Fruit fly (Drosophila melanogaster) whole organism, embryonic: ENCODE measurements around the gene CG43731.
A peak's percentile ranks its signal among the peaks of the same experiment; 100 is the strongest.

Experiments used
- Bgb ChIP-seq: fragments of 200-800 bp; sonication (Bioruptor generic); IDR thresholded peaks from 2 replicates; pipeline ENCODE4 v1.3.6; 2022; ENCODE audit warnings: missing biosample characterization, missing genetic modification characterization; ENCODE audit not compliant: partially characterized antibody
- CG11085 ChIP-seq: fragments of 200-800 bp; sonication (Bioruptor generic); IDR thresholded peaks from 2 replicates; pipeline ENCODE4 v1.3.6; 2022; ENCODE audit warnings: missing biosample characterization, missing genetic modification characterization
- CG11247 ChIP-seq: fragments of 200-800 bp; sonication (Bioruptor generic); IDR thresholded peaks from 2 replicates; pipeline ENCODE4 v1.3.6; 2022; ENCODE audit warnings: missing biosample characterization, missing genetic modification characterization
- CG11560 ChIP-seq: fragments of 200-800 bp; sonication (Bioruptor generic); IDR thresholded peaks from 3 replicates; pipeline ENCODE4 v1.3.6; 2022; ENCODE audit warnings: missing biosample characterization, missing genetic modification characterization
- CG1233 ChIP-seq: fragments of 200-800 bp; sonication (Bioruptor generic); optimal IDR thresholded peaks from 4 replicates; lab custom pipeline; 2018; ENCODE audit warnings: missing biosample characterization, mild to moderate bottlenecking, missing genetic modification characterization
- CG13296 ChIP-seq: fragments of 200-800 bp; sonication (Bioruptor generic); optimal IDR thresholded peaks from 3 replicates; lab custom pipeline; 2018; ENCODE audit warnings: missing biosample characterization, mild to moderate bottlenecking, missing genetic modification characterization
- CG14965 ChIP-seq: fragments of 200-800 bp; sonication (Bioruptor generic); optimal IDR thresholded peaks from 2 replicates; lab custom pipeline; 2016; ENCODE audit warnings: missing biosample characterization, missing genetic modification characterization, borderline replicate concordance
- CG15073 ChIP-seq: fragments of 200-800 bp; sonication (Bioruptor generic); optimal IDR thresholded peaks from 2 replicates; lab custom pipeline; 2016; ENCODE audit warnings: missing biosample characterization, missing genetic modification characterization
- CG15479 ChIP-seq: fragments of 200-800 bp; sonication (Bioruptor generic); optimal IDR thresholded peaks from 3 replicates; lab custom pipeline; 2019; ENCODE audit warnings: missing biosample characterization, mild to moderate bottlenecking, missing genetic modification characterization, moderate library complexity
- CG1602 ChIP-seq: fragments of 200-800 bp; sonication (Bioruptor generic); optimal IDR thresholded peaks from 3 replicates; lab custom pipeline; 2016; ENCODE audit warnings: missing biosample characterization, missing genetic modification characterization
- CG1603 ChIP-seq: fragments of 200-800 bp; sonication (Bioruptor generic); optimal IDR thresholded peaks from 2 replicates; lab custom pipeline; 2019; ENCODE audit warnings: missing biosample characterization, mild to moderate bottlenecking, missing genetic modification characterization, moderate library complexity
- CG2678 ChIP-seq: fragments of 200-800 bp; sonication (Bioruptor generic); optimal IDR thresholded peaks from 3 replicates; lab custom pipeline; 2019; ENCODE audit warnings: missing biosample characterization, mild to moderate bottlenecking, missing genetic modification characterization, moderate library complexity
- CG3065 ChIP-seq: fragments of 200-800 bp; sonication (Bioruptor generic); optimal IDR thresholded peaks from 2 replicates; lab custom pipeline; 2016; ENCODE audit warnings: missing biosample characterization, missing genetic modification characterization
- CG31441 ChIP-seq: fragments of 200-800 bp; sonication (Bioruptor generic); IDR thresholded peaks from 2 replicates; pipeline ENCODE4 v1.3.6; 2022; ENCODE audit warnings: missing biosample characterization, missing genetic modification characterization
- CG33557 ChIP-seq: fragments of 200-800 bp; sonication (Bioruptor generic); optimal IDR thresholded peaks from 2 replicates; lab custom pipeline; 2019; ENCODE audit warnings: missing biosample characterization, mild to moderate bottlenecking, missing genetic modification characterization, moderate library complexity
- CG7357 ChIP-seq: fragments of 200-800 bp; sonication (Bioruptor generic); IDR thresholded peaks from 3 replicates; pipeline ENCODE4 v1.3.6; 2022; ENCODE audit warnings: missing biosample characterization, missing genetic modification characterization
- CG7963 ChIP-seq: fragments of 200-800 bp; sonication (Bioruptor generic); IDR thresholded peaks from 3 replicates; pipeline ENCODE4 v1.3.6; 2022; ENCODE audit warnings: missing biosample characterization, missing genetic modification characterization; ENCODE audit not compliant: partially characterized antibody
- CG8388 ChIP-seq: fragments of 200-800 bp; sonication (Bioruptor generic); optimal IDR thresholded peaks from 2 replicates; lab custom pipeline; 2019; ENCODE audit warnings: missing biosample characterization, mild to moderate bottlenecking, missing genetic modification characterization, moderate library complexity
- CG8478 ChIP-seq: fragments of >200 bp; optimal IDR thresholded peaks from 2 replicates; lab custom pipeline; 2018
- CoRest ChIP-seq: fragments of 200-800 bp; sonication (Bioruptor generic); optimal IDR thresholded peaks from 3 replicates; lab custom pipeline; 2018; ENCODE audit warnings: missing biosample characterization, mild to moderate bottlenecking, missing genetic modification characterization, moderate library complexity
- D ChIP-seq, 2 experiments: fragments of 200-800 bp in 1 of 2; fragments of >200 bp in 1 of 2; sonication (Bioruptor generic) in 1 of 2; optimal IDR thresholded peaks; 2 replicates in 1 of 2; 3 replicates in 1 of 2; lab custom pipeline; 2017; ENCODE audit warnings: mild to moderate bottlenecking in 1 of 2, missing biosample characterization in 1 of 2, missing genetic modification characterization in 1 of 2, missing genetic modification reagents in 1 of 2
- E2f2 ChIP-seq: fragments of 200-800 bp; sonication (Bioruptor generic); IDR thresholded peaks from 2 replicates; pipeline ENCODE4 v1.3.6; 2022; ENCODE audit warnings: missing biosample characterization, missing genetic modification characterization
- ERR ChIP-seq: fragments of 200-800 bp; sonication (Bioruptor generic); optimal IDR thresholded peaks from 2 replicates; lab custom pipeline; 2016; ENCODE audit warnings: missing biosample characterization, missing genetic modification characterization
- Elba2 ChIP-seq: fragments of 200-800 bp; sonication (Bioruptor generic); optimal IDR thresholded peaks from 3 replicates; lab custom pipeline; 2016; ENCODE audit warnings: missing biosample characterization, missing genetic modification characterization
- Fer3 ChIP-seq: fragments of 200-800 bp; sonication (Bioruptor generic); optimal IDR thresholded peaks from 2 replicates; lab custom pipeline; 2018; ENCODE audit warnings: missing biosample characterization, mild to moderate bottlenecking, missing genetic modification characterization, moderate library complexity
- HmgD ChIP-seq: fragments of 200-800 bp; sonication (Bioruptor generic); optimal IDR thresholded peaks from 3 replicates; lab custom pipeline; 2016; ENCODE audit warnings: missing biosample characterization, missing genetic modification characterization
- Hmr ChIP-seq: fragments of 200-800 bp; sonication (Bioruptor generic); optimal IDR thresholded peaks from 3 replicates; lab custom pipeline; 2017; ENCODE audit warnings: mild to moderate bottlenecking, missing biosample characterization, missing genetic modification reagents, missing genetic modification characterization
- Oli ChIP-seq: fragments of 200-800 bp; sonication (Bioruptor generic); optimal IDR thresholded peaks from 2 replicates; lab custom pipeline; 2018; ENCODE audit warnings: missing biosample characterization, mild to moderate bottlenecking, missing genetic modification characterization, moderate library complexity
- Sin3A ChIP-seq: fragments of >200 bp; optimal IDR thresholded peaks from 2 replicates; lab custom pipeline; 2018
- Stat92E ChIP-seq, 3 experiments: fragments of >200 bp in 2 of 3; fragments of 200-800 bp in 1 of 3; sonication (Bioruptor generic) in 1 of 3; optimal IDR thresholded peaks; 2 replicates each; lab custom pipeline; 2017 to 2019; ENCODE audit warnings: missing biosample characterization in 3 of 3, missing genetic modification characterization in 3 of 3, mild to moderate bottlenecking in 1 of 3, moderate library complexity in 1 of 3
- Taf1 ChIP-seq: fragments of 200-800 bp; sonication (Bioruptor generic); IDR thresholded peaks from 2 replicates; pipeline ENCODE4 v1.3.6; 2022; ENCODE audit warnings: missing biosample characterization, missing genetic modification characterization
- aop ChIP-seq: fragments of 200-800 bp; sonication (Bioruptor generic); IDR thresholded peaks from 2 replicates; pipeline ENCODE4 v1.3.6; 2022; ENCODE audit warnings: missing biosample characterization, missing genetic modification characterization
- cad ChIP-seq: fragments of >200 bp; optimal IDR thresholded peaks from 2 replicates; lab custom pipeline; 2017; ENCODE audit warnings: missing biosample characterization, missing genetic modification characterization
- dysf ChIP-seq: fragments of 200-800 bp; sonication (Bioruptor generic); IDR thresholded peaks from 3 replicates; pipeline ENCODE4 v1.3.6; 2022; ENCODE audit warnings: missing biosample characterization, missing genetic modification characterization
- ewg ChIP-seq: fragments of 200-800 bp; sonication (Bioruptor generic); optimal IDR thresholded peaks from 3 replicates; lab custom pipeline; 2017; ENCODE audit warnings: mild to moderate bottlenecking, missing biosample characterization, missing genetic modification reagents, missing genetic modification characterization
- exex ChIP-seq: fragments of 200-800 bp; sonication (Bioruptor generic); optimal IDR thresholded peaks from 4 replicates; lab custom pipeline; 2018; ENCODE audit warnings: missing biosample characterization, mild to moderate bottlenecking, missing genetic modification characterization, moderate library complexity
- gsb ChIP-seq: fragments of 200-800 bp; sonication (Bioruptor generic); IDR thresholded peaks from 2 replicates; pipeline ENCODE4 v1.3.6; 2022; ENCODE audit warnings: missing biosample characterization, missing genetic modification characterization
- hb ChIP-seq: fragments of 200-800 bp; sonication (Bioruptor generic); IDR thresholded peaks from 3 replicates; pipeline ENCODE4 v1.3.6; 2022; ENCODE audit warnings: missing biosample characterization, missing genetic modification characterization; ENCODE audit not compliant: partially characterized antibody
- kay ChIP-seq: fragments of 200-800 bp; sonication (Bioruptor generic); optimal IDR thresholded peaks from 2 replicates; lab custom pipeline; 2016; ENCODE audit warnings: missing biosample characterization, missing genetic modification characterization
- kni ChIP-seq: fragments of 200-800 bp; sonication (Bioruptor generic); optimal IDR thresholded peaks from 3 replicates; lab custom pipeline; 2017; ENCODE audit warnings: mild to moderate bottlenecking, missing biosample characterization, missing genetic modification reagents, missing genetic modification characterization
- luna ChIP-seq: fragments of 200-800 bp; sonication (Bioruptor generic); optimal IDR thresholded peaks from 2 replicates; lab custom pipeline; 2016; ENCODE audit warnings: missing biosample characterization, missing genetic modification characterization
- pan ChIP-seq, 4 experiments: fragments of >200 bp in 3 of 4; fragments of 200-800 bp in 1 of 4; sonication (Bioruptor generic) in 1 of 4; optimal IDR thresholded peaks in 3 of 4; IDR thresholded peaks in 1 of 4; 2 replicates each; pipeline versions ENCODE4 v1.3.6 to Lab custom; 2017 to 2022; ENCODE audit warnings: missing biosample characterization in 2 of 4, missing genetic modification characterization in 2 of 4, mixed read lengths in 1 of 4
- pzg ChIP-seq: fragments of 200-800 bp; sonication (Bioruptor generic); optimal IDR thresholded peaks from 3 replicates; lab custom pipeline; 2018; ENCODE audit warnings: missing biosample characterization, mild to moderate bottlenecking, missing genetic modification characterization, moderate library complexity
- rib ChIP-seq: fragments of 200-800 bp; sonication (Bioruptor generic); IDR thresholded peaks from 2 replicates; pipeline ENCODE4 v1.3.6; 2022; ENCODE audit warnings: missing biosample characterization, missing genetic modification characterization
- sens ChIP-seq: fragments of 200-800 bp; sonication (Bioruptor generic); peaks from one replicate; lab custom pipeline; 2016; ENCODE audit warnings: missing biosample characterization, missing genetic modification characterization
- sob ChIP-seq: fragments of 200-800 bp; sonication (Bioruptor generic); IDR thresholded peaks from 2 replicates; pipeline ENCODE4 v1.3.6; 2022; ENCODE audit warnings: missing biosample characterization, missing genetic modification characterization
- trh ChIP-seq: fragments of 200-800 bp; sonication (Bioruptor generic); optimal IDR thresholded peaks from 2 replicates; lab custom pipeline; 2016; ENCODE audit warnings: missing biosample characterization, missing genetic modification characterization
- z ChIP-seq: fragments of 200-800 bp; sonication (Bioruptor generic); IDR thresholded peaks from 3 replicates; pipeline ENCODE4 v1.3.6; 2022; ENCODE audit warnings: missing biosample characterization, missing genetic modification characterization
- zen2 ChIP-seq: fragments of 200-800 bp; sonication (Bioruptor generic); IDR thresholded peaks from 3 replicates; pipeline ENCODE4 v1.3.6; 2022; ENCODE audit warnings: missing biosample characterization, missing genetic modification characterization; ENCODE audit not compliant: partially characterized antibody

The CG43731 gene

dm6 chr2L:19134814-19135523 is 33.1 kb downstream of the CG43731 start, which contains the start of gene Polr1D (continued):
- TF ChIP-seq CG8388 (GFP tag; lab: Kevin White, UChicago) (peak; percentile 33), dysf (GFP tag; lab: Robert Waterston, UW) (peak; percentile 21; the same call in 1 of the 3 replicates), Stat92E (GFP tag; optimal IDR thresholded peaks at IDR 0.05; lab: Kevin White, UChicago) (no peak), CG3065 (GFP tag; lab: Kevin White, UChicago) (no peak), z (peak; percentile 79), CG7963 (GFP tag; lab: Robert Waterston, UW) (no peak), CG7357 (GFP tag; lab: Robert Waterston, UW) (peak; percentile 54; the same call in 2 of the 3 replicates), CG14965 (GFP tag; lab: Kevin White, UChicago) (no peak), pan (optimal IDR thresholded peaks at IDR 0.05; lab: Kevin White, UChicago) (no peak), pan (GFP tag; optimal IDR thresholded peaks at IDR 0.05 in 1 of 2, IDR thresholded peaks at IDR 0.05 in 1 of 2) (no peak), Hmr (no peak), HmgD (GFP tag; lab: Kevin White, UChicago) (peak; percentile 26), CG31441 (GFP tag; lab: Robert Waterston, UW) (no peak), cad (GFP tag; lab: Kevin White, UChicago) (peak; percentile 79), CG15479 (GFP tag; lab: Kevin White, UChicago) (peak; percentile 78), Elba2 (GFP tag; lab: Kevin White, UChicago) (no peak), gsb (GFP tag; lab: Robert Waterston, UW) (no peak), Taf1 (GFP tag; lab: Robert Waterston, UW) (no peak), Oli (tag; lab: Kevin White, UChicago) (no peak), luna (no peak), rib (GFP tag; lab: Robert Waterston, UW) (peak; percentile 88), CG1603 (no peak), CG1602 (GFP tag; lab: Kevin White, UChicago) (peak; percentile 7), CG2678 (tag; lab: Kevin White, UChicago) (no peak), Bgb (no peak), CG13296 (GFP tag; lab: Kevin White, UChicago) (no peak), Sin3A (lab: Kevin White, UChicago) (no peak), CG8478 (lab: Kevin White, UChicago) (peak; percentile 82), D (optimal IDR thresholded peaks at IDR 0.05; lab: Kevin White, UChicago) (peak; percentile 91), D (GFP tag; optimal IDR thresholded peaks at IDR 0.05; lab: Kevin White, UChicago) (no peak), ERR (GFP tag; lab: Kevin White, UChicago) (no peak), trh (no peak), aop (GFP tag; lab: Robert Waterston, UW) (0 out of 2 replicates have a peak, but pooled peaks have one; percentile 6), sens (GFP tag; lab: Kevin White, UChicago) (peak; percentile 84), CoRest (peak; percentile 48), CG33557 (GFP tag; lab: Kevin White, UChicago) (peak; percentile 2), ewg (GFP tag; lab: Kevin White, UChicago) (no peak), E2f2 (GFP tag; lab: Robert Waterston, UW) (peak; percentile 11; the same call in 1 of the 2 replicates), kay (peak; percentile 85), CG1233 (GFP tag; lab: Kevin White, UChicago) (no peak), zen2 (GFP tag; lab: Robert Waterston, UW) (no peak), CG11085 (GFP tag; lab: Robert Waterston, UW) (no peak), hb (GFP tag; lab: Robert Waterston, UW) (no peak), exex (tag; lab: Kevin White, UChicago) (no peak), sob (GFP tag; lab: Robert Waterston, UW) (no peak), pzg (GFP tag; lab: Kevin White, UChicago) (no peak), CG15073 (GFP tag; lab: Kevin White, UChicago) (no peak), kni (GFP tag; lab: Kevin White, UChicago) (peak; percentile 92), CG11247 (GFP tag; lab: Robert Waterston, UW) (0 out of 2 replicates have a peak, but pooled peaks have one; percentile 32), CG11560 (no peak), Fer3 (no peak)
